Fruit fly (Drosophila melanogaster): ENCODE results near the gene Fancd2.
A peak's percentile ranks its signal among the peaks of the same experiment; 100 is the strongest.

Fancd2 gene

DNA sequence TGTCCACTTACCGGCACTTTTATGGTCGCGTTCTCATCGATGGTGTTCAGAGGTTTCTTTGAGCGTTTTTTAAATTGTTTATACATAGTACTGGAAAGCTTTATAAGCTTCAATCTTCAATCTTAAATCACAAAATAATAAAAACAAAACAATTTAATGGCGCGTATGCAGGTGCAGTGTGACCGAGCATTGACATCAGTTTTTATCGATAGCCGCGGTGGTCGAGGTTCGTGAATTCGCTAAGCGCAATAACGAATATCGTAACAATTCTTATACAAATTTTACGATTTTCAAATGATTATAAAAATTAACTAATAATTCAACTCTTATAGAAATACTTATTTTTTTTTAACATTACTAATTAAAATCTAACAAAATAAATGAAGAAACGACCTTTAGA lies at the start of gene Fancd2:
TSS of gene Fancd2 (minus strand) at position 183 of the 400 bp plus-strand sequence.
- TF ChIP-seq CG14655 (GFP tag; optimal IDR thresholded peaks at IDR 0.05) (no peak), CG12605 (GFP tag; IDR thresholded peaks at IDR 0.05) (no peak), D1 (tag; optimal IDR thresholded peaks at IDR 0.05) (peak; percentile 10), CG8301 (tag; optimal IDR thresholded peaks at IDR 0.05) (no peak), CG8159 (tag; optimal IDR thresholded peaks at IDR 0.05) (no peak), gl (tag; optimal IDR thresholded peaks at IDR 0.05) (no peak), rn (GFP tag; IDR thresholded peaks at IDR 0.05) (no peak), CG9948 (tag; optimal IDR thresholded peaks at IDR 0.05) (no peak), EcR (GFP tag; optimal IDR thresholded peaks at IDR 0.05) (no peak)

DNA sequence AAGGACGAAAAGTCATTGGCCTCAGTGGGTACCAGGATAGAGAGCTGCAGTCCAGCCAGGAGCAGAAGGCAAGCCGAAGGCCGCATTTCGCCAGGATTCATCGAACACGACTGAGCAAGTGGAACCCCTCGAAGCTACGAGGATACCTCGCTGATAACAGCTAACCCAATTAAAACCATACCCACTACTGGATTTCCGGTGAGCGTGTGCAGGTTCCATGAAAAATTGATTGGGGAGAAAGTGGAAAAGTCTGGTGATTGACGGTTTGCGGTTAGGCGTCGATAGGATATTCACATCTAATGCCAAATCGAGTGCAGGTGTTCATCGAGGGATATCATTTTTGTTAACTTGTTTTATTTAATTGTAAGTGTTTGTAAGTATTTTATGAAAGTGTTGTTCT lies 43.9 kb upstream of the Fancd2 start, which contains the start of gene Ir93a:
TSS of gene Ir93a (minus strand) at position 101 of the 400 bp plus-strand sequence.
- TF ChIP-seq CG4496 (GFP tag; IDR thresholded peaks at IDR 0.05), result no peak
- TF ChIP-seq CG17806 (tag; optimal IDR thresholded peaks at IDR 0.05), result no peak
- TF ChIP-seq CG12605 (GFP tag; IDR thresholded peaks at IDR 0.05), result no peak
- TF ChIP-seq CG32121 (GFP tag; IDR thresholded peaks at IDR 0.05), result no peak
- no peak for TF ChIP-seq CG13204 (GFP tag; optimal IDR thresholded peaks at IDR 0.05)
- TF ChIP-seq CG34367 (tag; optimal IDR thresholded peaks at IDR 0.05), result no peak

DNA sequence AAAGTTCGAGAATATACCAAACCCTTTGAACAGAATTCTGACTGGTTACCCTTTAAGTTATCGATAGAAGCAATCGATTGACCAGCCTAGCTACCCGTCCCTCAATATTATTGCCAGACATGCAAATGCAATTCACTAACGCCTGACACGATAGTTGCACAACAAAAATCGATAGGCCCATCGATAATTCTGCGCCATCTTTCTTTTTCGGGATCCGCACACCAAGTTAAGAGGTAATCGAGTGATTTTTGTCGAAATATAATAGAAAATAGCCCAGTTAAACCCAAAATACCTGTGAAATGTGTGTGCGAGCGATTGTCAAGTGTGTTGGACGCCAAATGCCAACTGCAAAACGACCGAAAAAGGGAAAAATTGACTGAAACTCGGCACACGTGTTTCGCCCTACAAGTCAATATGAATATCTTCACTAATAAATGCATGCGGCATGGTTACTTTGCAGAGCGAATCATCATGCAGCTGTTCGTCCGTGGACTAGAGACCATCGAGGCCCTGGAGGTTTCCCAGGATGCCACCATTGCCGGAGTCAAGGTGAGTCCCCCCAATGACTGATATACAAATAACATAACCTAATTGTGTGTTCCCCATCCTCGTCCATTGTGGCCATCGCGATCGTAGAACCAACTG lies 34.5 kb upstream of the Fancd2 start, which contains the start of gene RpS30:
TSS of gene RpS30 (plus strand) at position 122 of the 645 bp plus-strand sequence.
- TF ChIP-seq CG9948 (tag; optimal IDR thresholded peaks at IDR 0.05) (no peak), CG34367 (tag; optimal IDR thresholded peaks at IDR 0.05) (no peak), gl (tag; optimal IDR thresholded peaks at IDR 0.05) (no peak), Snoo (tag; optimal IDR thresholded peaks at IDR 0.05) (peak; percentile 24)

DNA sequence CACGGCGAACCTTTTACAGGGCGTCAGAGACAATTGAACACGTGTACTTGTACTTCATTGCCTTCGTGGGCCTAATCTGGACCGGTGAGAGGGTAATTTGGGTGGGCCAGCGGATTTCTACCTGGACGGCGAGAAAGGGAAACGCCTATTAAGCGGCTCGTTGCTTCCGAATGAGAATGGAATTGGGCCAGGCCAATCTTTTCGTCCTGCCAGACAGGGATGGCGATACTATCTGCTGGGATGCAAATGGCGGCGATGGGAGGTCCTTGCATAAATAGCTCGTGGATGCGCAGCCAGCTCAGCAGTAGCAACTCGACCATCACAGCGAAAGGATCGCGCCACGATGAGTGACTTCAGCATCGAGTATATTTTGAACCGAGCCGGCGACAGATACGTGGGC lies 30.8 kb upstream of the Fancd2 start, which contains the start of gene CG15696:
TSS of gene CG15696 (plus strand) at position 301 of the 400 bp plus-strand sequence.
- TF ChIP-seq CG14655 (GFP tag; optimal IDR thresholded peaks at IDR 0.05) (no peak), CG10348 (GFP tag; IDR thresholded peaks at IDR 0.05) (no peak), CG15710 (tag; optimal IDR thresholded peaks at IDR 0.05) (no peak), CG17806 (tag; optimal IDR thresholded peaks at IDR 0.05) (no peak), CG9948 (tag; optimal IDR thresholded peaks at IDR 0.05) (no peak)

DNA sequence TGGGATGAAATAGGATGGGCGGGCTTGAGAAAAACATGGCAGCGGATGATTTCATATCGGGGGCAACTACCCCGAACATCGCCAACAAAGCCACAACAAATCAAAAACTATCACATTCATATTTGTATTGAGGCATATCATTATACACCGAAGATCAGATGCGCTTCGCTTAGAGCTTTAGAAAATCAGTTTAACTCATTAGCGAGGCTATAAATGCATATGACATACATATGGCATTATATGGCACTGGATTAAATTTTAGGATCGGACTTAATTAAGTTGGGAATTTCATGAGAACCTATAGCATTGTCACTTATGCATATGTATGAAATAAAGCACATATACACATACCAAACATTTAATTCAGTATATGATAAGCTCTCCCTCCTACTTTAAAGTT lies 30.3 kb upstream of the Fancd2 start:
- TF ChIP-seq gl (tag; optimal IDR thresholded peaks at IDR 0.05) (no peak), CG32121 (GFP tag; IDR thresholded peaks at IDR 0.05) (no peak), Snoo (tag; optimal IDR thresholded peaks at IDR 0.05) (no peak), CG8301 (tag; optimal IDR thresholded peaks at IDR 0.05) (no peak), EcR (GFP tag; optimal IDR thresholded peaks at IDR 0.05) (no peak), CG15710 (tag; optimal IDR thresholded peaks at IDR 0.05) (no peak), CG14655 (GFP tag; optimal IDR thresholded peaks at IDR 0.05) (no peak), CG9948 (tag; optimal IDR thresholded peaks at IDR 0.05) (no peak), CG12605 (GFP tag; IDR thresholded peaks at IDR 0.05) (no peak), Ets98B (GFP tag; IDR thresholded peaks at IDR 0.05) (no peak), Pif1A (GFP tag; optimal IDR thresholded peaks at IDR 0.05) (no peak), rn (GFP tag; IDR thresholded peaks at IDR 0.05) (no peak), Pif1B (GFP tag; optimal IDR thresholded peaks at IDR 0.05) (no peak), D1 (tag; optimal IDR thresholded peaks at IDR 0.05) (no peak), CG4496 (GFP tag; IDR thresholded peaks at IDR 0.05) (no peak), fd96Ca (GFP tag; IDR thresholded peaks at IDR 0.05) (no peak), CG8159 (tag; optimal IDR thresholded peaks at IDR 0.05) (no peak), CG10348 (GFP tag; IDR thresholded peaks at IDR 0.05) (no peak), CG34367 (tag; optimal IDR thresholded peaks at IDR 0.05) (no peak)

DNA sequence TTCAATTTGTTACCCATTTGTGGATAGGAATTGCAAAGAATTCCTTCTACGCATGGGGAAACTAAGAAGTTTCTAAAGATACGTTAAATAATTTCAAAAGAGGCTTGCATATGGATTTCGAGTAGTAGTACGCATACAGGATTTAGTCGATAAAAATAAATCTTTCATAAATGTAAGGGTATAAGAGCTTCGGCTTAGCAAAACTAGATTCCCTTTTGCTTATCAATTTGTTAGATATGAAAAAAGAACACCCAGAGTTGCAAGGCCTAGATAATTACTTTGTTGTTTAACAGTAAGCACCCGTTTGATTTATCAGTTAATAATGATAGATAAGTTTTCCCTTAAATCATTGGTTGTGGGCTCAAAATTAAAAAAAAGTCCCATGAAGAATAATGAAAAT lies 29.5 kb upstream of the Fancd2 start:
- no peak for TF ChIP-seq CG15710 (tag; optimal IDR thresholded peaks at IDR 0.05)

DNA sequence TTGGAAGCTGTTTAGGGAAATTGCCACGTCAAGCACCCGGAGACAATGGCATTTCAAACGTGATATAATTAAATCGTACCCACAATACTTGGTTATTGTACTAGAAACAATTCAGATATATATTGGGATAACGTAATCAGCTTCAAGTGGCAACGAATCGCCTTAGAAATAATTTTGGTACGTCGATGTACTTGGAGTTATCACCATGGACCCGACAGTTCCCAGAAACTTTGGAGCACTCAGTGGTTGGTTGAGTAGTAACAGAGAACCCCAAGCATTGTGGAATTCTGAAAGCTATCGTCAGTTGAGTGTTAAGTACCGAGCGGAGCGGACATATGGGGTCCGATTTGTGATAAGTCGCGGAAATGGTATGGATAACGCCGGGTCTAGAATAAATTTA lies 25.9 kb upstream of the Fancd2 start, which contains the start of gene CG15695:
TSS of gene CG15695 (plus strand) at position 301 of the 400 bp plus-strand sequence.
- TF ChIP-seq Pif1A (GFP tag; optimal IDR thresholded peaks at IDR 0.05), result no peak
- TF ChIP-seq Snoo (tag; optimal IDR thresholded peaks at IDR 0.05), result no peak
- TF ChIP-seq CG17806 (tag; optimal IDR thresholded peaks at IDR 0.05), result no peak
- no peak for TF ChIP-seq CG15710 (tag; optimal IDR thresholded peaks at IDR 0.05)
- no peak for TF ChIP-seq fd96Ca (GFP tag; IDR thresholded peaks at IDR 0.05)
- no peak for TF ChIP-seq D1 (tag; optimal IDR thresholded peaks at IDR 0.05)
- no peak for TF ChIP-seq gl (tag; optimal IDR thresholded peaks at IDR 0.05)
- TF ChIP-seq CG8159 (tag; optimal IDR thresholded peaks at IDR 0.05), result no peak
- no peak for TF ChIP-seq CG9948 (tag; optimal IDR thresholded peaks at IDR 0.05)
- TF ChIP-seq CG8301 (tag; optimal IDR thresholded peaks at IDR 0.05), result no peak
- TF ChIP-seq CG13204 (GFP tag; optimal IDR thresholded peaks at IDR 0.05), result no peak
- no peak for TF ChIP-seq CG32121 (GFP tag; IDR thresholded peaks at IDR 0.05)
- TF ChIP-seq rn (GFP tag; IDR thresholded peaks at IDR 0.05), result no peak
- TF ChIP-seq CG12605 (GFP tag; IDR thresholded peaks at IDR 0.05), result no peak
- no peak for TF ChIP-seq CG4496 (GFP tag; IDR thresholded peaks at IDR 0.05)
- no peak for TF ChIP-seq CG10348 (GFP tag; IDR thresholded peaks at IDR 0.05)
- no peak for TF ChIP-seq Pif1B (GFP tag; optimal IDR thresholded peaks at IDR 0.05)

Data from whole organism, pupa.